Worm (Caenorhabditis elegans): Measurements from ENCODE around the gene ZK546.5.

ce11 chrII:4905331-4905730 is 30.3 kb upstream of the ZK546.5 start:
- TF ChIP-seq egl-27 (tag; optimal IDR thresholded peaks at IDR 0.05) (no peak), elt-3 (tag; optimal IDR thresholded peaks at IDR 0.05) (no peak), lin-15B (tag; optimal IDR thresholded peaks at IDR 0.05) (no peak), nhr-43 (tag; optimal IDR thresholded peaks at IDR 0.05; ENCODE audit: poor library complexity, severe bottlenecking) (no peak), mdl-1 (tag; optimal IDR thresholded peaks at IDR 0.05) (no peak), pqm-1 (tag; optimal IDR thresholded peaks at IDR 0.05) (no peak), nfya-1 (tag; optimal IDR thresholded peaks at IDR 0.05; ENCODE audit: insufficient read depth) (no peak), fkh-2 (tag; optimal IDR thresholded peaks at IDR 0.05) (no peak), zag-1 (tag; optimal IDR thresholded peaks at IDR 0.05) (no peak), ceh-82 (tag; optimal IDR thresholded peaks at IDR 0.05) (no peak)

Measured in whole organism, L3 larva.